Fruit fly (Drosophila melanogaster) whole organism, pupa: ENCODE data around the gene Rph.

Source experiments
- CG12605 ChIP-seq: fragments of 200-800 bp; sonication (Bioruptor generic); IDR thresholded peaks from 2 replicates; pipeline ENCODE4 v1.3.6; 2022; ENCODE audit warnings: missing biosample characterization, missing genetic modification characterization
- CG14655 ChIP-seq: fragments of 200-800 bp; sonication (Bioruptor generic); optimal IDR thresholded peaks from 3 replicates; lab custom pipeline; 2017; ENCODE audit warnings: mild to moderate bottlenecking, missing biosample characterization, missing genetic modification reagents, missing genetic modification characterization
- CG34367 ChIP-seq: fragments of 200-800 bp; sonication (Bioruptor generic); optimal IDR thresholded peaks from 2 replicates; lab custom pipeline; 2018; ENCODE audit warnings: missing biosample characterization, mild to moderate bottlenecking, missing genetic modification characterization
- CG9948 ChIP-seq: fragments of 200-800 bp; sonication (Bioruptor generic); optimal IDR thresholded peaks from 2 replicates; lab custom pipeline; 2018; ENCODE audit warnings: missing biosample characterization, mild to moderate bottlenecking, missing genetic modification characterization, moderate library complexity
- D1 ChIP-seq: fragments of 200-800 bp; sonication (Bioruptor generic); optimal IDR thresholded peaks from 2 replicates; lab custom pipeline; 2018; ENCODE audit warnings: missing biosample characterization, mild to moderate bottlenecking, missing genetic modification characterization, moderate library complexity
- EcR ChIP-seq: fragments of 200-800 bp; sonication (Bioruptor generic); optimal IDR thresholded peaks from 3 replicates; lab custom pipeline; 2019; ENCODE audit warnings: missing biosample characterization, missing genetic modification characterization, mild to moderate bottlenecking, moderate library complexity, missing genetic modification reagents
- Pif1A ChIP-seq: fragments of 200-800 bp; sonication (Bioruptor generic); optimal IDR thresholded peaks from 3 replicates; lab custom pipeline; 2016; ENCODE audit warnings: missing biosample characterization, missing genetic modification characterization
- Pif1B ChIP-seq: fragments of 200-800 bp; sonication (Bioruptor generic); optimal IDR thresholded peaks from 3 replicates; lab custom pipeline; 2016; ENCODE audit warnings: missing biosample characterization, missing genetic modification characterization
- Snoo ChIP-seq: fragments of 200-800 bp; sonication (Bioruptor generic); optimal IDR thresholded peaks from 3 replicates; lab custom pipeline; 2017; ENCODE audit warnings: missing biosample characterization, mild to moderate bottlenecking, missing genetic modification characterization, inconsistent platforms
- fd96Ca ChIP-seq: fragments of 200-800 bp; sonication (Bioruptor generic); IDR thresholded peaks from 3 replicates; pipeline ENCODE4 v1.3.6; 2022; ENCODE audit warnings: missing biosample characterization, missing genetic modification characterization
- gl ChIP-seq: fragments of 200-800 bp; sonication (Bioruptor generic); optimal IDR thresholded peaks from 2 replicates; lab custom pipeline; 2018; ENCODE audit warnings: missing biosample characterization, mild to moderate bottlenecking, missing genetic modification characterization

DNA sequence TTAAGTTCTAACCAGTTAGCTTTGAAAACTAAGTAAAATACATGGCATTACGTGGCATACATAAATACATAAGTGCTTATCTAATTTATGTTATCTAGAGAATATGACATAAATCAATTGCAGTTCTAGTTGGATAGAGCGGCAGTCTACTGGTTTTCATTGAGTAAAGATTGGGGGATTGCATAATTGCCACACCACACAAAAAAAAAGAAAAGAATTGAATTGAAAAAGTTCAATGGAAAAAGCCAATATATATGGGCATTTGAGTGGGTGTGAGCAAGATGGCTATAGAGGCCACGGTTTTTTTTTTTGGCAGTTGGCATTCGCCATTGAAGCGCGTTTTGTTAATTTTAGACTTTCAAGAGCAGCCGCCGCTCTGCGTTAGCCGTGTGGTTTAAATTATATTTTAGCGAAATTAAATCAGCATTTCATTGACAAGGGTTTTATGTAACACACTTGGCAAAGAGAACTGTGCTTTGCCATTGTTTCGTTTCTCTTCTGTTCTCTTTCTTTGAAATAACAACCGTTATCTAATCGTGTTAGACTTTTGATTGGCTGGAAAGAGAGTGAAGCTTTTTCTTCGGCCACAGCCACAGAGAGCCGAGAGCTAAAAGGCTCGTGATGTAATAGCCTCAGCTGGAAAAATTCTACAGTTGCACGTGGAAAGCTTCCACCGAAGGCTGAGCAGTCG lies 26.1 kb upstream of the Rph start:
- no peak for TF ChIP-seq CG12605 (GFP tag; lab: Robert Waterston, UW)
- TF ChIP-seq fd96Ca, result no peak
- TF ChIP-seq Snoo (tag; lab: Kevin White, UChicago), result no peak
- no peak for TF ChIP-seq Pif1A (GFP tag; lab: Kevin White, UChicago)
- no peak for TF ChIP-seq EcR (GFP tag; lab: Kevin White, UChicago)
- TF ChIP-seq CG9948, result no peak
- TF ChIP-seq CG14655 (GFP tag; lab: Kevin White, UChicago), result no peak
- no peak for TF ChIP-seq gl (tag; lab: Kevin White, UChicago)
- no peak for TF ChIP-seq CG34367 (tag; lab: Kevin White, UChicago)
- no peak for TF ChIP-seq Pif1B (GFP tag; lab: Kevin White, UChicago)
- no peak for TF ChIP-seq D1
